Worm (Caenorhabditis elegans) whole organism, young adult: ENCODE results near the gene ephx-1.

Experiments used
- ama-1 ChIP-seq, 3 experiments: fragments of 150-350 bp in 1 of 3; sonication (generic microtip) in 2 of 3; optimal IDR thresholded peaks; 2 replicates each; lab custom pipeline; 2014 to 2018; ENCODE audit warnings: missing biosample characterization in 2 of 3, missing genetic modification characterization in 2 of 3, missing genetic modification reagents in 2 of 3
- bed-2 ChIP-seq: fragments of 200-800 bp; sonication (Bioruptor generic); IDR thresholded peaks from 2 replicates; pipeline ENCODE4 v1.3.6; 2022; ENCODE audit warnings: missing genetic modification reagents, missing genetic modification characterization, missing compliant biosample characterization
- chd-7 ChIP-seq: sonication (generic microtip); optimal IDR thresholded peaks from 2 replicates; lab custom pipeline; 2016; ENCODE audit warnings: mild to moderate bottlenecking, missing genetic modification characterization, moderate library complexity, missing compliant biosample characterization
- ets-4 ChIP-seq: fragments of 200-800 bp; sonication (Bioruptor generic); optimal IDR thresholded peaks from 2 replicates; lab custom pipeline; 2018; ENCODE audit warnings: mild to moderate bottlenecking, missing genetic modification characterization, missing compliant biosample characterization
- lin-26 ChIP-seq: fragments of 200-800 bp; sonication (Bioruptor generic); IDR thresholded peaks from 2 replicates; pipeline ENCODE4 v1.3.6; 2022; ENCODE audit warnings: missing genetic modification reagents, missing genetic modification characterization, missing compliant biosample characterization
- lin-40 ChIP-seq: sonication (generic microtip); optimal IDR thresholded peaks from 2 replicates; lab custom pipeline; 2016; ENCODE audit warnings: missing genetic modification characterization, mild to moderate bottlenecking, missing compliant biosample characterization, missing genotype, missing genetic modification reagents
- unc-62 ChIP-seq: fragments of 150-350 bp; optimal IDR thresholded peaks from 2 replicates; lab custom pipeline; 2014; ENCODE audit warnings: missing biosample characterization, missing genetic modification reagents, missing genetic modification characterization

DNA sequence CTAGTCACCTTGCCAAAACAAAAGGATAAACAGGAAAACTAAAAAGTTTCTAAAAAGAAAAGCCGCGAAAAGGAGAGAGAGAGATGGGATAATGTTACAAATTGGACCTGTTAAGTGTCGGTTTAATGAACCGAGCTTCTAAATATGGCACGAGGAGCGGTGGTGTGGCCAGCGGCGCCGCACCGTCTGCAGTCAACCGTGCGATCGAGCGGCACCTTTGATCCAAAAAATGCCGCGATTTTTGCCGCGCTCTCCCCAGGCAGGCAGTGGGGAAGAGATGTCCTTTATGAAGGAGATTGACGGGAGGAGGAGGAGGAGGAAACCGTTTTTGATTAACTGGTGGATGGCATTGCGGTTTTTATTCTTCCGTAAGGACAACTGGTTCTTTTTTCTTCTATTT, 24.3 kb upstream of the ephx-1 start:
- TF ChIP-seq lin-26 (GFP tag; lab: Robert Waterston, UW) (no peak), unc-62 (GFP tag; lab: Kevin White, UChicago) (no peak), ama-1 (optimal IDR thresholded peaks at IDR 0.05; lab: Kevin White, UChicago) (no peak), ama-1 (GFP tag; optimal IDR thresholded peaks at IDR 0.05; lab: Kevin White, UChicago) (no peak), bed-2 (GFP tag; lab: Robert Waterston, UW) (no peak), ets-4 (GFP tag; lab: Kevin White, UChicago) (no peak), lin-40 (no peak), chd-7 (no peak)
